Worm (Caenorhabditis elegans): ENCODE results near the gene ttr-21.

The ttr-21 gene

ce11 chrV:13891489-13891888, 37.3 kb upstream of the ttr-21 start (continued):
- TF ChIP-seq lin-29 (GFP tag; IDR thresholded peaks at IDR 0.05) (no peak), dmd-9 (GFP tag; IDR thresholded peaks at IDR 0.05) (no peak), dmd-6 (GFP tag; IDR thresholded peaks at IDR 0.05) (peak; percentile 64), ceh-28 (tag; optimal IDR thresholded peaks at IDR 0.05) (no peak), snpc-1.2 (GFP tag; IDR thresholded peaks at IDR 0.05) (no peak), saeg-2 (GFP tag; IDR thresholded peaks at IDR 0.05) (no peak), fkh-10 (GFP tag; optimal IDR thresholded peaks at IDR 0.05) (no peak), nhr-77 (tag; optimal IDR thresholded peaks at IDR 0.05) (peak; percentile 53), daf-16 (GFP tag; optimal IDR thresholded peaks at IDR 0.05) (no peak), daf-16 (tag; optimal IDR thresholded peaks at IDR 0.05) (peak; percentile 96), mdl-1 (tag; optimal IDR thresholded peaks at IDR 0.05) (no peak), lin-38 (GFP tag; IDR thresholded peaks at IDR 0.05) (no peak), tag-97 (GFP tag; IDR thresholded peaks at IDR 0.05) (no peak), aly-2 (tag; optimal IDR thresholded peaks at IDR 0.05) (no peak), mep-1 (tag; optimal IDR thresholded peaks at IDR 0.05) (no peak), ceh-44 (GFP tag; IDR thresholded peaks at IDR 0.05) (no peak), dpl-1 (GFP tag; optimal IDR thresholded peaks at IDR 0.05) (no peak), jun-1 (tag; optimal IDR thresholded peaks at IDR 0.05) (no peak), dve-1 (tag; optimal IDR thresholded peaks at IDR 0.05; ENCODE audit: insufficient read depth) (peak; percentile 76), nhr-237 (tag; optimal IDR thresholded peaks at IDR 0.05) (no peak), ceh-82 (tag; optimal IDR thresholded peaks at IDR 0.05) (no peak), zag-1 (tag; optimal IDR thresholded peaks at IDR 0.05) (no peak), Y5F2A.4 (GFP tag; optimal IDR thresholded peaks at IDR 0.05) (no peak), pha-4 (GFP tag; IDR thresholded peaks at IDR 0.05) (no peak), pha-4 (tag; optimal IDR thresholded peaks at IDR 0.05) (no peak), fos-1 (tag; optimal IDR thresholded peaks at IDR 0.05) (no peak)

ce11 chrV:13890473-13890872, 36.3 kb upstream of the ttr-21 start, which contains the start of gene lbp-8:
lbp-8 (plus strand) TSS chrV:13890773.
- TF ChIP-seq nhr-42 (GFP tag; IDR thresholded peaks at IDR 0.05) (no peak), dmd-9 (GFP tag; IDR thresholded peaks at IDR 0.05) (no peak), lir-3 (tag; optimal IDR thresholded peaks at IDR 0.05) (no peak), nhr-102 (tag; optimal IDR thresholded peaks at IDR 0.05) (no peak), F49E8.2 (tag; optimal IDR thresholded peaks at IDR 0.05; ENCODE audit: borderline replicate concordance) (no peak)

- TF ChIP-seq zip-11 (GFP tag; IDR thresholded peaks at IDR 0.05), result no peak
- TF ChIP-seq saeg-2 (GFP tag; IDR thresholded peaks at IDR 0.05), result no peak
- no peak for TF ChIP-seq daf-8 (GFP tag; IDR thresholded peaks at IDR 0.05)
- TF ChIP-seq daf-16 (GFP tag; optimal IDR thresholded peaks at IDR 0.05), result no peak
- TF ChIP-seq daf-16 (tag; optimal IDR thresholded peaks at IDR 0.05), result no peak
- no peak for TF ChIP-seq nhr-25 (tag; optimal IDR thresholded peaks at IDR 0.05; ENCODE audit: borderline replicate concordance, insufficient read depth)
- no peak for TF ChIP-seq ceh-32 (tag; optimal IDR thresholded peaks at IDR 0.05; ENCODE audit: poor library complexity)
- TF ChIP-seq Y105C5A.15 (GFP tag; IDR thresholded peaks at IDR 0.05), result no peak
- TF ChIP-seq Y75B8A.6 (GFP tag; IDR thresholded peaks at IDR 0.05), result no peak
- TF ChIP-seq fkh-10 (GFP tag; optimal IDR thresholded peaks at IDR 0.05), result no peak
- no peak for TF ChIP-seq ceh-44 (GFP tag; IDR thresholded peaks at IDR 0.05)
- no peak for TF ChIP-seq nhr-77 (tag; optimal IDR thresholded peaks at IDR 0.05)
- TF ChIP-seq lin-29 (GFP tag; IDR thresholded peaks at IDR 0.05), result no peak
- TF ChIP-seq dve-1 (tag; optimal IDR thresholded peaks at IDR 0.05; ENCODE audit: insufficient read depth), result no peak
- no peak for TF ChIP-seq mdt-29 (GFP tag; IDR thresholded peaks at IDR 0.05)
Observed at ce11 chrV:13889516-13889915, 35.3 kb upstream of the ttr-21 start, which contains the start of gene spp-12. spp-12 (plus strand) TSS chrV:13889816.

DNA sequence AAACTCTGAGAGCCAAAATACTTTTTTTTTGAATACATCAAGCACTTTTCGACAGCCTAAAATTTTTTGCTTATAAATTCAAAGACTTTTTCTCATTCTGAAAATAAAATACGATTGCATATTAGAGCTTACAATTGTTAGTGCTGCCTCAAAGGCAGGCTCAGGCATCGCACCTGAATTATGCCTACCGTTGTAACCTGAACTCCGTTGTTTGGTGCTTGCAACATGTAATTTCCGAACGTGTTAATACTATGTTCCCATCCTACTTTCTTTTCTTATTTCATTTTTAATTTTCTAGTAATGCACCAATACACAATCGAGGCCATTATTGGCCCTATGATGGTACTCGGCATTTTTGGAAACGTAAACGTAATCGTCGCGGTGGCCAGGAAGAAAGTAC, 33.2 kb upstream of the ttr-21 start, which contains the start of gene srsx-19:
TSS of gene srsx-19 (plus strand) at position 301 of the 400 bp plus-strand sequence.
- TF ChIP-seq aha-1 (tag) (peak; percentile 16), nhr-76 (tag; optimal IDR thresholded peaks at IDR 0.05) (no peak)

All from whole organism, L4 larva.